Worm (Caenorhabditis elegans) whole organism, L4 larva: ENCODE results near the gene F35A5.8.

Experiments used
- D1046.2 ChIP-seq: fragments of 200-800 bp; sonication (Bioruptor generic); IDR thresholded peaks from 2 replicates; pipeline ENCODE4 v1.3.6; 2022; ENCODE audit warnings: missing genetic modification characterization, missing compliant biosample characterization
- F10B5.3 ChIP-seq: sonication (generic microtip); optimal IDR thresholded peaks from 2 replicates; lab custom pipeline; 2016; ENCODE audit warnings: mild to moderate bottlenecking, missing genetic modification characterization, missing compliant biosample characterization
- F37D6.2 ChIP-seq: sonication (generic microtip); optimal IDR thresholded peaks from 2 replicates; lab custom pipeline; 2016; ENCODE audit warnings: mild to moderate bottlenecking, missing genetic modification characterization, missing compliant biosample characterization
- F44E2.7 ChIP-seq: fragments of 200-800 bp; sonication (Bioruptor generic); IDR thresholded peaks from 2 replicates; pipeline ENCODE4 v2.1.2; 2022; ENCODE audit warnings: missing genetic modification characterization, missing compliant biosample characterization
- R02D3.7 ChIP-seq: fragments of 150-350 bp; sonication (generic microtip); optimal IDR thresholded peaks from 3 replicates; lab custom pipeline; 2014; ENCODE audit warnings: missing biosample characterization, missing genetic modification characterization
- T26A8.4 ChIP-seq: fragments of 200-800 bp; sonication (Bioruptor generic); IDR thresholded peaks from 2 replicates; pipeline ENCODE4 v1.3.6; 2022; ENCODE audit warnings: missing genetic modification characterization, missing compliant biosample characterization
- Y75B8A.6 ChIP-seq: fragments of 200-800 bp; sonication (Bioruptor generic); IDR thresholded peaks from 2 replicates; pipeline ENCODE4 v1.3.6; 2022; ENCODE audit warnings: missing genetic modification reagents, missing genetic modification characterization, missing compliant biosample characterization
- ZK337.2 ChIP-seq: fragments of 200-800 bp; sonication (Bioruptor generic); IDR thresholded peaks from 2 replicates; pipeline ENCODE4 v1.3.6; 2022; ENCODE audit warnings: missing genetic modification reagents, missing genetic modification characterization, missing compliant biosample characterization
- ZK546.5 ChIP-seq, 2 experiments: sonication (generic microtip); optimal IDR thresholded peaks; 2 replicates each; lab custom pipeline; 2017; ENCODE audit warnings: missing biosample characterization in 2 of 2, missing genetic modification characterization in 2 of 2
- attf-4 ChIP-seq: sonication (generic microtip); optimal IDR thresholded peaks from 3 replicates; lab custom pipeline; 2017; ENCODE audit warnings: missing biosample characterization, missing genetic modification characterization
- ceh-28 ChIP-seq: fragments of 150-350 bp; optimal IDR thresholded peaks from 2 replicates; lab custom pipeline; 2014; ENCODE audit warnings: missing biosample characterization, missing genetic modification reagents, missing genetic modification characterization
- ceh-44 ChIP-seq: fragments of 200-800 bp; sonication (Bioruptor generic); IDR thresholded peaks from 2 replicates; pipeline ENCODE4 v1.3.6; 2022; ENCODE audit warnings: missing genetic modification reagents, missing genetic modification characterization, missing compliant biosample characterization
- ceh-62 ChIP-seq: sonication (generic microtip); optimal IDR thresholded peaks from 2 replicates; lab custom pipeline; 2017; ENCODE audit warnings: missing biosample characterization, missing genetic modification characterization
- daf-16 ChIP-seq, 3 experiments: sonication (generic microtip); optimal IDR thresholded peaks; 2 replicates each; lab custom pipeline; 2016 to 2017; ENCODE audit warnings: missing genetic modification characterization in 3 of 3, missing genetic modification reagents in 3 of 3, mild to moderate bottlenecking in 2 of 3, missing compliant biosample characterization in 2 of 3, missing biosample characterization in 1 of 3, moderate library complexity in 1 of 3
- dpl-1 ChIP-seq: fragments of 150-350 bp; optimal IDR thresholded peaks from 2 replicates; lab custom pipeline; 2014; ENCODE audit warnings: missing biosample characterization, missing genetic modification reagents, missing genetic modification characterization
- dve-1 ChIP-seq: sonication (generic microtip); optimal IDR thresholded peaks from 2 replicates; lab custom pipeline; 2017; ENCODE audit warnings: antibody characterized with exemption, mild to moderate bottlenecking, missing genetic modification characterization, missing compliant biosample characterization; ENCODE audit not compliant: insufficient read depth
- egl-27 ChIP-seq: sonication (generic microtip); optimal IDR thresholded peaks from 3 replicates; lab custom pipeline; 2017; ENCODE audit warnings: missing biosample characterization, missing genetic modification reagents, missing genetic modification characterization
- fos-1 ChIP-seq: fragments of 150-350 bp; optimal IDR thresholded peaks from 2 replicates; lab custom pipeline; 2014; ENCODE audit warnings: missing biosample characterization, missing genetic modification characterization
- hif-1 ChIP-seq, 2 experiments: sonication (generic microtip); optimal IDR thresholded peaks; 2 replicates each; lab custom pipeline; 2016 to 2017; ENCODE audit warnings: missing compliant biosample characterization in 2 of 2, missing genetic modification characterization in 2 of 2, missing genetic modification reagents in 2 of 2, missing genotype in 2 of 2, mild to moderate bottlenecking in 1 of 2
- hlh-30 ChIP-seq: sonication (generic microtip); optimal IDR thresholded peaks from 2 replicates; lab custom pipeline; 2017; ENCODE audit warnings: antibody characterized with exemption, mild to moderate bottlenecking, missing genetic modification characterization, missing compliant biosample characterization; ENCODE audit not compliant: insufficient read depth
- hmg-1.1 ChIP-seq: fragments of 200-800 bp; sonication (Bioruptor generic); IDR thresholded peaks from 2 replicates; pipeline ENCODE4 v1.3.6; 2022; ENCODE audit warnings: missing genetic modification reagents, missing genetic modification characterization, missing compliant biosample characterization
- lin-13 ChIP-seq: fragments of 150-350 bp; optimal IDR thresholded peaks from 2 replicates; lab custom pipeline; 2014; ENCODE audit warnings: missing biosample characterization, missing genetic modification reagents, missing genetic modification characterization
- lsy-2 ChIP-seq, 2 experiments: fragments of 150-350 bp in 1 of 2; sonication (generic microtip) in 1 of 2; optimal IDR thresholded peaks; 2 replicates each; lab custom pipeline; 2014 to 2017; ENCODE audit warnings: missing biosample characterization in 2 of 2, missing genetic modification characterization in 2 of 2
- madf-5 ChIP-seq, 2 experiments: fragments of 200-800 bp; sonication (Bioruptor generic); IDR thresholded peaks; 2 replicates each; pipeline ENCODE4 v1.3.6; 2022; ENCODE audit warnings: missing compliant biosample characterization in 2 of 2, missing genetic modification characterization in 2 of 2
- madf-9 ChIP-seq: fragments of 200-800 bp; sonication (Bioruptor generic); conservative IDR thresholded peaks from 2 replicates; pipeline ENCODE4 v1.3.6; 2022; ENCODE audit warnings: missing genetic modification reagents, missing genetic modification characterization, missing compliant biosample characterization
- mep-1 ChIP-seq: fragments of 150-350 bp; sonication (generic microtip); optimal IDR thresholded peaks from 3 replicates; lab custom pipeline; 2014; ENCODE audit warnings: missing biosample characterization, missing genetic modification characterization
- nhr-10 ChIP-seq: fragments of 150-350 bp; optimal IDR thresholded peaks from 2 replicates; lab custom pipeline; 2014; ENCODE audit warnings: missing biosample characterization, missing genetic modification characterization
- nhr-11 ChIP-seq: fragments of 150-350 bp; optimal IDR thresholded peaks from 2 replicates; lab custom pipeline; 2014; ENCODE audit warnings: missing biosample characterization, missing genetic modification characterization
- nhr-42 ChIP-seq: fragments of 200-800 bp; sonication (Bioruptor generic); IDR thresholded peaks from 2 replicates; pipeline ENCODE4 v1.3.6; 2022; ENCODE audit warnings: missing genetic modification characterization, missing compliant biosample characterization
- nhr-76 ChIP-seq: fragments of 150-350 bp; optimal IDR thresholded peaks from 2 replicates; lab custom pipeline; 2014; ENCODE audit warnings: missing biosample characterization, missing genetic modification characterization
- php-3 ChIP-seq: fragments of 200-800 bp; sonication (Bioruptor generic); IDR thresholded peaks from 2 replicates; pipeline ENCODE4 v1.3.6; 2022; ENCODE audit warnings: missing genetic modification reagents, missing genetic modification characterization, missing compliant biosample characterization
- pqm-1 ChIP-seq: sonication (generic microtip); optimal IDR thresholded peaks from 2 replicates; lab custom pipeline; 2017; ENCODE audit warnings: missing biosample characterization, missing genetic modification characterization
- skn-1 ChIP-seq: fragments of 150-350 bp; optimal IDR thresholded peaks from 2 replicates; lab custom pipeline; 2014; ENCODE audit warnings: missing biosample characterization, missing genetic modification characterization
- snpc-4 ChIP-seq: fragments of 150-350 bp; optimal IDR thresholded peaks from 2 replicates; lab custom pipeline; 2014; ENCODE audit warnings: missing biosample characterization, missing genetic modification characterization
- unc-130 ChIP-seq: sonication (generic microtip); optimal IDR thresholded peaks from 2 replicates; lab custom pipeline; 2016; ENCODE audit warnings: missing genetic modification reagents, missing genetic modification characterization, missing compliant biosample characterization
- unc-62 ChIP-seq, 3 experiments: fragments of 150-350 bp in 1 of 3; sonication (generic microtip); optimal IDR thresholded peaks in 2 of 3; peaks in 1 of 3; 1 replicate in 1 of 3; 2 replicates in 2 of 3; lab custom pipeline; 2014 to 2017; ENCODE audit warnings: missing biosample characterization in 3 of 3, missing genetic modification characterization in 3 of 3, missing genetic modification reagents in 3 of 3, missing genotype in 1 of 3
- zag-1 ChIP-seq: fragments of 150-350 bp; optimal IDR thresholded peaks from 2 replicates; lab custom pipeline; 2014; ENCODE audit warnings: missing biosample characterization, missing genetic modification characterization
- zfp-3 ChIP-seq: fragments of 200-800 bp; sonication (Bioruptor generic); conservative IDR thresholded peaks from 2 replicates; pipeline ENCODE4 v1.3.6; 2022; ENCODE audit warnings: missing genetic modification reagents, missing genetic modification characterization, missing compliant biosample characterization

Gene F35A5.8

ce11 chrX:3832059-3832641, 28.9 kb upstream of the F35A5.8 start (continued):
- peak; percentile 63 for TF ChIP-seq T26A8.4 (GFP tag; lab: Robert Waterston, UW)
- TF ChIP-seq lsy-2 (tag; optimal IDR thresholded peaks at IDR 0.05; lab: Kevin White, UChicago) = peak in 1 of 2 experiments; percentile 44
- no peak for TF ChIP-seq zfp-3 (GFP tag; lab: Robert Waterston, UW)
- peak in 1 of 2 experiments; percentile 65 for TF ChIP-seq unc-62 (GFP tag; optimal IDR thresholded peaks at IDR 0.05 in 1 of 2; lab: Kevin White, UChicago)
- no peak for TF ChIP-seq unc-62 (tag; optimal IDR thresholded peaks at IDR 0.05; lab: Kevin White, UChicago)
- peak; percentile 85 for TF ChIP-seq php-3 (GFP tag; lab: Robert Waterston, UW)
- TF ChIP-seq F44E2.7 = no peak
- no peak for TF ChIP-seq D1046.2 (GFP tag; lab: Robert Waterston, UW)
- no peak for TF ChIP-seq egl-27
- TF ChIP-seq hlh-30 (tag; lab: Kevin White, UChicago) = peak; percentile 89
- no peak for TF ChIP-seq ZK337.2 (GFP tag; lab: Robert Waterston, UW)
- peak; percentile 73 for TF ChIP-seq pqm-1 (tag; lab: Kevin White, UChicago)
- no peak for TF ChIP-seq nhr-10 (tag; lab: Kevin White, UChicago)
- TF ChIP-seq skn-1 (tag; lab: Kevin White, UChicago) = no peak
- no peak for TF ChIP-seq nhr-76 (tag; lab: Kevin White, UChicago)
- TF ChIP-seq snpc-4 (tag; lab: Kevin White, UChicago) = no peak
- peak; percentile 45 for TF ChIP-seq mep-1 (tag; lab: Kevin White, UChicago)
- TF ChIP-seq ceh-28 (tag; lab: Kevin White, UChicago) = no peak
- TF ChIP-seq F10B5.3 = no peak
- peak; percentile 21 for TF ChIP-seq lin-13
- no peak for TF ChIP-seq madf-5 (GFP tag; IDR thresholded peaks at IDR 0.05; lab: Robert Waterston, UW)
- TF ChIP-seq zag-1 (tag; lab: Kevin White, UChicago) = no peak
- TF ChIP-seq unc-130 (GFP tag; lab: Kevin White, UChicago) = no peak
- no peak for TF ChIP-seq attf-4 (tag; lab: Kevin White, UChicago)
- no peak for TF ChIP-seq R02D3.7 (tag; lab: Kevin White, UChicago)
- TF ChIP-seq nhr-42 = no peak
- no peak for TF ChIP-seq nhr-11 (tag; lab: Kevin White, UChicago)
- no peak for TF ChIP-seq fos-1 (tag; lab: Kevin White, UChicago)
- TF ChIP-seq ceh-62 (tag; lab: Kevin White, UChicago) = no peak
- peak in 1 of 2 experiments; percentile 67 for TF ChIP-seq hif-1 (tag; optimal IDR thresholded peaks at IDR 0.05; lab: Kevin White, UChicago)
- peak; percentile 24 for TF ChIP-seq dpl-1
- TF ChIP-seq hmg-1.1 = no peak
- TF ChIP-seq F37D6.2 (tag; lab: Kevin White, UChicago) = no peak
- TF ChIP-seq ZK546.5 (tag; optimal IDR thresholded peaks at IDR 0.05; lab: Kevin White, UChicago) = no peak
- no peak for TF ChIP-seq ceh-44 (GFP tag; lab: Robert Waterston, UW)
- TF ChIP-seq madf-9 = no peak
- TF ChIP-seq Y75B8A.6 = no peak
- TF ChIP-seq, all 104 proteins: peak for 31

- TF ChIP-seq attf-4 (tag; lab: Kevin White, UChicago) = no peak
- TF ChIP-seq dve-1 (tag; lab: Kevin White, UChicago) = peak; percentile 25
- peak in 1 of 2 experiments; percentile 51 for TF ChIP-seq daf-16 (GFP tag; optimal IDR thresholded peaks at IDR 0.05; lab: Kevin White, UChicago)
- TF ChIP-seq daf-16 (tag; optimal IDR thresholded peaks at IDR 0.05; lab: Kevin White, UChicago) = peak; percentile 98
- peak in 1 of 2 experiments; percentile 10 for TF ChIP-seq unc-62 (GFP tag; optimal IDR thresholded peaks at IDR 0.05 in 1 of 2; lab: Kevin White, UChicago)
- no peak for TF ChIP-seq unc-62 (tag; optimal IDR thresholded peaks at IDR 0.05; lab: Kevin White, UChicago)
Observed at ce11 chrX:3830872-3831271, 27.6 kb upstream of the F35A5.8 start.
